Fruit fly (Drosophila melanogaster): ENCODE measurements around the gene CG31674.
A peak's percentile ranks its signal among the peaks of the same experiment; 100 is the strongest.

Gene CG31674

DNA sequence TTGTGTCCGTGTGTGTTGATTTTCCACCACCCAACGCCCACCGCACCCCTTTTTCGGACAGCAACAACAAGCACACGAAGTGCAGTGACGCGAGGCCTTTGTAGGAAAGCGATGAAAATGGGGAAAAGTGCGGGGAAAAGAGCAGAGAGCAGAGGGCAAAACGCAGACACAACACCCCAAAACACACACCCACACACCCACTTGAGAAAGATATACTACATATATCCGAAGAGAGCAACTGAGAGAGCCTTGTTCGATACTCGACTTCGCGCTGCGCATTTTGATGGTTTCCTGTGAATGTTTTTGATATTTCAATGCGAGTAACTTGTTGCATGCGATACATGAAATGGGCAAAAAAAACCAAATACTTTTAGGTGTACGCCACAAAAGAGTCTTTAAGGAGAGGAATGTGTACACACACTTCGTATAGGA lies 27.3 kb upstream of the CG31674 start (continued):
- TF ChIP-seq CG42726 (GFP tag; IDR thresholded peaks at IDR 0.05; ENCODE audit: partially characterized antibody) (0 out of 2 replicates have a peak, but pooled peaks have one; percentile 44), nerfin-1 (tag; optimal IDR thresholded peaks at IDR 0.05) (peak; percentile 43), Dfd (GFP tag; optimal IDR thresholded peaks at IDR 0.05) (no peak), CG32532 (GFP tag; IDR thresholded peaks at IDR 0.05) (peak; percentile 43)

dm6 chr2L:20805624-20806339 lies 25.3 kb upstream of the CG31674 start:
- TF ChIP-seq dm (GFP tag; optimal IDR thresholded peaks at IDR 0.05) = peak; percentile 60
- TF ChIP-seq gsb (GFP tag; IDR thresholded peaks at IDR 0.05) = peak; percentile 95
- TF ChIP-seq odd (GFP tag; optimal IDR thresholded peaks at IDR 0.05) = peak; percentile 94
- TF ChIP-seq CG31224 (GFP tag; IDR thresholded peaks at IDR 0.05) = peak; percentile 88
- peak; percentile 90 for TF ChIP-seq Bteb2 (GFP tag; optimal IDR thresholded peaks at IDR 0.05)
- TF ChIP-seq CG4282 (GFP tag; optimal IDR thresholded peaks at IDR 0.05) = peak; percentile 63
- peak; percentile 77 for TF ChIP-seq CG3838 (GFP tag; optimal IDR thresholded peaks at IDR 0.05)
- peak; percentile 88 for TF ChIP-seq Doc2 (GFP tag; IDR thresholded peaks at IDR 0.05)
- peak; percentile 95 for TF ChIP-seq sob (GFP tag; IDR thresholded peaks at IDR 0.05)
- peak; percentile 95 for TF ChIP-seq esg (GFP tag; conservative IDR thresholded peaks at IDR 0.05)
- peak; percentile 18 for TF ChIP-seq Elba2 (GFP tag; optimal IDR thresholded peaks at IDR 0.05)
- TF ChIP-seq Vsx1 (GFP tag; optimal IDR thresholded peaks at IDR 0.05) = peak; percentile 93
- TF ChIP-seq yki (optimal IDR thresholded peaks at IDR 0.05) = no peak
- TF ChIP-seq kni (GFP tag; optimal IDR thresholded peaks at IDR 0.05) = peak; percentile 5
- TF ChIP-seq unpg (GFP tag; optimal IDR thresholded peaks at IDR 0.05) = peak; percentile 97
- peak; percentile 98 for TF ChIP-seq Fer1 (GFP tag; optimal IDR thresholded peaks at IDR 0.05)
- TF ChIP-seq ara (GFP tag; IDR thresholded peaks at IDR 0.05) = peak; percentile 93
- TF ChIP-seq ttk (GFP tag; IDR thresholded peaks at IDR 0.05) = peak; percentile 91
- TF ChIP-seq CG13624 (GFP tag; optimal IDR thresholded peaks at IDR 0.05) = peak; percentile 66
- TF ChIP-seq dmrt99B (tag; optimal IDR thresholded peaks at IDR 0.05) = peak; percentile 97
- TF ChIP-seq CG17829 (tag; optimal IDR thresholded peaks at IDR 0.05) = peak; percentile 96
- TF ChIP-seq ato (GFP tag; IDR thresholded peaks at IDR 0.05; ENCODE audit: partially characterized antibody) = peak; percentile 49; the same call in 1 of the 2 replicates
- TF ChIP-seq CG12104 (GFP tag; optimal IDR thresholded peaks at IDR 0.05) = peak; percentile 90
- peak; percentile 70 for TF ChIP-seq Mes4 (GFP tag; optimal IDR thresholded peaks at IDR 0.05)
- TF ChIP-seq Kr (GFP tag; optimal IDR thresholded peaks at IDR 0.05) = no peak
- peak; percentile 9 for TF ChIP-seq pros (GFP tag; optimal IDR thresholded peaks at IDR 0.05)
- TF ChIP-seq CG3163 (GFP tag; optimal IDR thresholded peaks at IDR 0.05) = peak; percentile 7
- peak; percentile 75 for TF ChIP-seq CG34224 (GFP tag; IDR thresholded peaks at IDR 0.05; ENCODE audit: partially characterized antibody)
- TF ChIP-seq CTCF (GFP tag; optimal IDR thresholded peaks at IDR 0.05) = peak; percentile 60
- peak; percentile 91 for TF ChIP-seq exex (tag; optimal IDR thresholded peaks at IDR 0.05)
- TF ChIP-seq otp (GFP tag; IDR thresholded peaks at IDR 0.05) = peak; percentile 94
- TF ChIP-seq so (GFP tag; IDR thresholded peaks at IDR 0.05) = peak; percentile 97
- peak; percentile 92 for TF ChIP-seq CG30431 (GFP tag; optimal IDR thresholded peaks at IDR 0.05)
- peak; percentile 63; the same call in 1 of the 2 replicates for TF ChIP-seq bbx (GFP tag; IDR thresholded peaks at IDR 0.05; ENCODE audit: partially characterized antibody)
- peak; percentile 81 for TF ChIP-seq CG11696 (GFP tag; IDR thresholded peaks at IDR 0.05)
- no peak for TF ChIP-seq eyg (GFP tag; optimal IDR thresholded peaks at IDR 0.05)
- peak; percentile 97 for TF ChIP-seq CG2678 (tag; optimal IDR thresholded peaks at IDR 0.05)
- peak; percentile 86 for TF ChIP-seq trem (tag; optimal IDR thresholded peaks at IDR 0.05)
- TF ChIP-seq CG2116 (GFP tag; optimal IDR thresholded peaks at IDR 0.05) = peak; percentile 73
- peak; percentile 15; the same call in 1 of the 2 replicates for TF ChIP-seq unc-4 (GFP tag; IDR thresholded peaks at IDR 0.05; ENCODE audit: partially characterized antibody)
- TF ChIP-seq Adf1 (GFP tag; IDR thresholded peaks at IDR 0.05) = peak; percentile 84
- TF ChIP-seq CG2202 (tag; optimal IDR thresholded peaks at IDR 0.05) = peak; percentile 92
- peak; percentile 80 for TF ChIP-seq fu2 (GFP tag; optimal IDR thresholded peaks at IDR 0.05)
- peak; percentile 89 for TF ChIP-seq kah (GFP tag; optimal IDR thresholded peaks at IDR 0.05)
- peak; percentile 89 for TF ChIP-seq CG4404 (GFP tag; IDR thresholded peaks at IDR 0.05)

Data from whole organism, embryonic.